Worm (Caenorhabditis elegans) whole organism, mixed stage, embryonic: ENCODE measurements around the gene F20D6.1.

Experiments
- bed-3 ChIP-seq: fragments of 200-800 bp; sonication (Bioruptor generic); optimal IDR thresholded peaks from 3 replicates; lab custom pipeline; 2018; ENCODE audit warnings: mild to moderate bottlenecking, missing genetic modification characterization, moderate library complexity, missing compliant biosample characterization
- ces-1 ChIP-seq: fragments of 150-350 bp; optimal IDR thresholded peaks from 2 replicates; lab custom pipeline; 2014; ENCODE audit warnings: missing biosample characterization, missing genetic modification reagents, missing genetic modification characterization
- cnd-1 ChIP-seq: fragments of 200-800 bp; sonication (Bioruptor generic); optimal IDR thresholded peaks from 2 replicates; lab custom pipeline; 2018; ENCODE audit warnings: mild to moderate bottlenecking, missing genetic modification characterization, missing compliant biosample characterization
- drap-1 ChIP-seq: fragments of 200-800 bp; sonication (Bioruptor generic); optimal IDR thresholded peaks from 3 replicates; lab custom pipeline; 2018; ENCODE audit warnings: mild to moderate bottlenecking, missing genetic modification characterization, missing compliant biosample characterization
- elt-3 ChIP-seq: fragments of 150-350 bp; optimal IDR thresholded peaks from 2 replicates; lab custom pipeline; 2014; ENCODE audit warnings: missing biosample characterization, missing genetic modification characterization
- hlh-1 ChIP-seq: fragments of 150-350 bp; optimal IDR thresholded peaks from 2 replicates; lab custom pipeline; 2014; ENCODE audit warnings: missing biosample characterization, missing genetic modification reagents, missing genetic modification characterization
- lsy-2 ChIP-seq: fragments of 150-350 bp; optimal IDR thresholded peaks from 2 replicates; lab custom pipeline; 2014; ENCODE audit warnings: missing biosample characterization, missing genetic modification characterization
- mab-5 ChIP-seq: fragments of 150-350 bp; optimal IDR thresholded peaks from 2 replicates; lab custom pipeline; 2014; ENCODE audit warnings: missing biosample characterization, missing genetic modification characterization
- mep-1 ChIP-seq: fragments of 150-350 bp; optimal IDR thresholded peaks from 2 replicates; lab custom pipeline; 2017; ENCODE audit warnings: missing biosample characterization, missing genetic modification reagents, missing genetic modification characterization, inconsistent platforms
- nhr-237 ChIP-seq: fragments of 150-350 bp; optimal IDR thresholded peaks from 2 replicates; lab custom pipeline; 2014; ENCODE audit warnings: missing biosample characterization, missing genetic modification characterization
- pha-4 ChIP-seq: fragments of 150-350 bp; optimal IDR thresholded peaks from 2 replicates; lab custom pipeline; 2018; ENCODE audit warnings: missing biosample characterization, missing genetic modification reagents, missing genetic modification characterization
- unc-62 ChIP-seq: fragments of 150-350 bp; optimal IDR thresholded peaks from 2 replicates; lab custom pipeline; 2014; ENCODE audit warnings: missing biosample characterization, missing genetic modification reagents, missing genetic modification characterization
- ztf-11 ChIP-seq: fragments of 150-350 bp; optimal IDR thresholded peaks from 2 replicates; lab custom pipeline; 2014; ENCODE audit warnings: missing biosample characterization, missing genetic modification characterization

DNA sequence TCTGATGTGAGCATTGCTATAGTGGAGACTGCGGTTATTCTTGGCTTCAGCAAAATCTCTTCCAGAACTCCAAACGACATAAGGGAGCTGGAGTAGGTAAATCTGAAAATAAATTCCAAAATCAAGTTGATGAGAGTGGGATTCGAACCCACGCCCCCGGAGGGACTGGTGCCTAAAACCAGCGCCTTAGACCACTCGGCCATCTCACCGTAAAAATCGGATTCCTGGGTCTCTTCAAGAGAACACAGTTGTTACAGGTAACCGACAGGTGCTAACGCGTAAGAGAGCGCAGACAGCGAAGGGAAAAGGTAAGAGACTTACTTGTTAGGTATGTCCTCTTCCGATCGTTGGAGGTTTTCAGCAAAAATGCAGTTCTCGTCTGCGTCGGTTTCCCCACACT, 44.8 kb downstream of the F20D6.1 start:
- TF ChIP-seq ztf-11 (tag; lab: Kevin White, UChicago) (no peak), mep-1 (tag; lab: Kevin White, UChicago) (no peak), bed-3 (no peak), nhr-237 (tag; lab: Kevin White, UChicago) (no peak), ces-1 (GFP tag; lab: Kevin White, UChicago) (no peak), elt-3 (tag; lab: Kevin White, UChicago) (no peak), cnd-1 (tag; lab: Kevin White, UChicago) (peak; percentile 46), pha-4 (tag; lab: Kevin White, UChicago) (no peak), drap-1 (GFP tag; lab: Kevin White, UChicago) (peak; percentile 45), lsy-2 (tag; lab: Kevin White, UChicago) (no peak), hlh-1 (peak; percentile 71), mab-5 (no peak), unc-62 (no peak)
